Worm (Caenorhabditis elegans) whole organism, L3 larva: ENCODE measurements around the gene gpb-1.

Experiments used
- R02D3.7 ChIP-seq: fragments of 150-350 bp; optimal IDR thresholded peaks from 2 replicates; lab custom pipeline; 2014; ENCODE audit warnings: missing biosample characterization, missing genetic modification characterization
- ZK546.5 ChIP-seq: sonication (generic microtip); optimal IDR thresholded peaks from 2 replicates; lab custom pipeline; 2017; ENCODE audit warnings: missing biosample characterization, missing genetic modification characterization
- aly-2 ChIP-seq: fragments of 150-350 bp; optimal IDR thresholded peaks from 2 replicates; lab custom pipeline; 2014; ENCODE audit warnings: missing biosample characterization, missing genetic modification characterization
- ama-1 ChIP-seq: fragments of 150-350 bp; optimal IDR thresholded peaks from 2 replicates; lab custom pipeline; 2018
- ceh-16 ChIP-seq: sonication (generic microtip); optimal IDR thresholded peaks from 2 replicates; lab custom pipeline; 2017; ENCODE audit warnings: missing biosample characterization, missing genetic modification characterization
- ceh-28 ChIP-seq: fragments of 150-350 bp; optimal IDR thresholded peaks from 2 replicates; lab custom pipeline; 2014; ENCODE audit warnings: missing biosample characterization, missing genetic modification reagents, missing genetic modification characterization
- daf-12 ChIP-seq: fragments of 150-350 bp; optimal IDR thresholded peaks from 2 replicates; lab custom pipeline; 2014; ENCODE audit warnings: missing biosample characterization, missing genetic modification reagents, missing genetic modification characterization
- egl-27 ChIP-seq: sonication (generic microtip); optimal IDR thresholded peaks from 4 replicates; lab custom pipeline; 2017; ENCODE audit warnings: missing biosample characterization, missing genetic modification reagents, missing genetic modification characterization
- elt-2 ChIP-seq: sonication (generic microtip); optimal IDR thresholded peaks from 2 replicates; lab custom pipeline; 2016; ENCODE audit warnings: missing genetic modification reagents, mild to moderate bottlenecking, missing genetic modification characterization, missing compliant biosample characterization
- eor-1 ChIP-seq, 2 experiments: fragments of 150-350 bp; optimal IDR thresholded peaks; 2 replicates each; lab custom pipeline; 2014 to 2018; ENCODE audit warnings: missing biosample characterization in 2 of 2, missing genetic modification characterization in 2 of 2
- fkh-10 ChIP-seq: sonication (generic microtip); optimal IDR thresholded peaks from 2 replicates; lab custom pipeline; 2017; ENCODE audit warnings: missing biosample characterization, missing genetic modification reagents, missing genetic modification characterization
- fkh-2 ChIP-seq: fragments of 150-350 bp; optimal IDR thresholded peaks from 2 replicates; lab custom pipeline; 2014; ENCODE audit warnings: missing biosample characterization, missing genetic modification reagents, missing genetic modification characterization
- hmg-11 ChIP-seq: sonication (generic microtip); optimal IDR thresholded peaks from 2 replicates; lab custom pipeline; 2016; ENCODE audit warnings: missing genetic modification characterization, missing compliant biosample characterization
- jun-1 ChIP-seq: fragments of 150-350 bp; optimal IDR thresholded peaks from 2 replicates; lab custom pipeline; 2014; ENCODE audit warnings: missing biosample characterization, missing genetic modification reagents, missing genetic modification characterization
- lin-15B ChIP-seq: fragments of 150-350 bp; optimal IDR thresholded peaks from 2 replicates; lab custom pipeline; 2014; ENCODE audit warnings: missing biosample characterization, missing genetic modification characterization
- lin-39 ChIP-seq: fragments of 150-350 bp; optimal IDR thresholded peaks from 2 replicates; lab custom pipeline; 2018; ENCODE audit warnings: missing biosample characterization, missing genetic modification reagents, missing genetic modification characterization
- lsy-12 ChIP-seq: sonication (generic microtip); optimal IDR thresholded peaks from 2 replicates; lab custom pipeline; 2016; ENCODE audit warnings: mild to moderate bottlenecking, missing genetic modification characterization, missing compliant biosample characterization
- mdl-1 ChIP-seq: fragments of 150-350 bp; optimal IDR thresholded peaks from 2 replicates; lab custom pipeline; 2014; ENCODE audit warnings: missing biosample characterization, missing genetic modification characterization
- mml-1 ChIP-seq: fragments of 150-350 bp; sonication (generic microtip); optimal IDR thresholded peaks from 3 replicates; lab custom pipeline; 2014; ENCODE audit warnings: missing biosample characterization, missing genetic modification characterization
- nfya-1 ChIP-seq: sonication (generic microtip); optimal IDR thresholded peaks from 2 replicates; lab custom pipeline; 2017; ENCODE audit warnings: missing genetic modification characterization, mild to moderate bottlenecking, missing compliant biosample characterization, antibody characterized with exemption, moderate library complexity; ENCODE audit not compliant: insufficient read depth
- nhr-11 ChIP-seq: fragments of 150-350 bp; optimal IDR thresholded peaks from 2 replicates; lab custom pipeline; 2014; ENCODE audit warnings: missing biosample characterization, missing genetic modification characterization
- nhr-12 ChIP-seq: fragments of 150-350 bp; optimal IDR thresholded peaks from 2 replicates; lab custom pipeline; 2014; ENCODE audit warnings: missing biosample characterization, missing genetic modification characterization
- nhr-23 ChIP-seq: fragments of 150-350 bp; optimal IDR thresholded peaks from 2 replicates; lab custom pipeline; 2014; ENCODE audit warnings: missing biosample characterization, missing genetic modification reagents, missing genetic modification characterization
- nhr-237 ChIP-seq: fragments of 150-350 bp; optimal IDR thresholded peaks from 2 replicates; lab custom pipeline; 2014; ENCODE audit warnings: missing biosample characterization, missing genetic modification characterization
- nhr-25 ChIP-seq: sonication (generic microtip); optimal IDR thresholded peaks from 2 replicates; lab custom pipeline; 2017; ENCODE audit warnings: missing biosample characterization, missing genetic modification characterization
- nhr-28 ChIP-seq: fragments of 150-350 bp; optimal IDR thresholded peaks from 2 replicates; lab custom pipeline; 2014; ENCODE audit warnings: missing biosample characterization, missing genetic modification characterization
- nhr-43 ChIP-seq: sonication (generic microtip); optimal IDR thresholded peaks from 2 replicates; lab custom pipeline; 2016; ENCODE audit warnings: mild to moderate bottlenecking, missing genetic modification characterization, missing compliant biosample characterization; ENCODE audit not compliant: poor library complexity, severe bottlenecking
- nhr-67 ChIP-seq: fragments of 150-350 bp; optimal IDR thresholded peaks from 2 replicates; lab custom pipeline; 2014; ENCODE audit warnings: missing biosample characterization, missing genetic modification characterization
- nhr-76 ChIP-seq: fragments of 150-350 bp; sonication (generic microtip); optimal IDR thresholded peaks from 5 replicates; lab custom pipeline; 2014; ENCODE audit warnings: missing biosample characterization, missing genetic modification characterization
- pha-4 ChIP-seq: fragments of 150-350 bp; optimal IDR thresholded peaks from 2 replicates; lab custom pipeline; 2014; ENCODE audit warnings: missing biosample characterization, missing genetic modification reagents, missing genetic modification characterization
- pqm-1 ChIP-seq: fragments of 150-350 bp; optimal IDR thresholded peaks from 2 replicates; lab custom pipeline; 2017; ENCODE audit warnings: missing biosample characterization, missing genetic modification characterization, inconsistent platforms
- tbx-2 ChIP-seq: sonication (generic microtip); optimal IDR thresholded peaks from 2 replicates; lab custom pipeline; 2016; ENCODE audit warnings: mild to moderate bottlenecking, missing genetic modification characterization, missing compliant biosample characterization
- unc-62 ChIP-seq: fragments of 150-350 bp; sonication (generic microtip); optimal IDR thresholded peaks from 4 replicates; lab custom pipeline; 2014; ENCODE audit warnings: missing biosample characterization, missing genetic modification reagents, missing genetic modification characterization
- zag-1 ChIP-seq: fragments of 150-350 bp; optimal IDR thresholded peaks from 2 replicates; lab custom pipeline; 2014; ENCODE audit warnings: missing biosample characterization, missing genetic modification characterization
- ztf-11 ChIP-seq: fragments of 150-350 bp; optimal IDR thresholded peaks from 2 replicates; lab custom pipeline; 2014; ENCODE audit warnings: missing biosample characterization, missing genetic modification characterization
- ztf-4 ChIP-seq: fragments of 150-350 bp; optimal IDR thresholded peaks from 2 replicates; lab custom pipeline; 2014; ENCODE audit warnings: missing biosample characterization, missing genetic modification characterization

The gpb-1 gene

DNA sequence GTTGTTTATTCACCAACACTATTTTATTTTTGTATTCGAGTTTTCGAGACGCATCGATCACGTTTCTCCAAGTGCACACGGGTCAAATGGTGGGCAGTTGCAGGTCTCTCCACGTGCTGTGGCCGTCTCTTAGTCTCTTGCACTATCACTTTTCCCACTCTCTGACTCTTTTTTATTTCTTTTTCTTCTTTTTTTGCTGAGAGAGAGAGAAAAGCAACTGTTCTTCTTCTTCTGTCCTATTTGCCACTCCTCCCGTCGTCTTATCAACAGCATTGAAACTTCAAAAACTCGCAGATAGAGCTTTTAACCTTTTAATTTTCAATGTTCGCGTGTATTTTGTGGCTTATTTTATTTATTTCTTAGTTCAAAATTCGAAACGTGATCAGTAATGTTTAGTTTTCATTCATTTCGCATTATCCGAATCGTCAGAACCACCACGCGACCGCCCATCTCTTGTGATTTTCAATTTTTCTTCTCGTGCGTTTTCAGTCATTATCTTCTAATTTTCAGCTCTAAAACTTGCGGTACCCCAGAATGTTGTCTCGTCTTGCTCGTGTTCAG, 19.8 kb downstream of the gpb-1 start, which contains the start of gene alh-8 (continued):
- TF ChIP-seq elt-2 (tag; lab: Kevin White, UChicago), result peak; percentile 76
- no peak for TF ChIP-seq ceh-16 (tag; lab: Kevin White, UChicago)
- TF ChIP-seq ztf-4 (tag; lab: Kevin White, UChicago), result no peak
- no peak for TF ChIP-seq nhr-237 (tag; lab: Kevin White, UChicago)
- TF ChIP-seq aly-2 (tag; lab: Kevin White, UChicago), result no peak
- no peak for TF ChIP-seq lsy-12 (tag; lab: Kevin White, UChicago)
- TF ChIP-seq daf-12 (tag; lab: Kevin White, UChicago), result no peak
- no peak for TF ChIP-seq nhr-11
- no peak for TF ChIP-seq nhr-67 (tag; lab: Kevin White, UChicago)
- no peak for TF ChIP-seq eor-1 (tag; optimal IDR thresholded peaks at IDR 0.05; lab: Kevin White, UChicago)
- no peak for TF ChIP-seq nhr-28
- TF ChIP-seq ceh-28 (tag; lab: Kevin White, UChicago), result no peak
- no peak for TF ChIP-seq ztf-11 (tag; lab: Kevin White, UChicago)

DNA sequence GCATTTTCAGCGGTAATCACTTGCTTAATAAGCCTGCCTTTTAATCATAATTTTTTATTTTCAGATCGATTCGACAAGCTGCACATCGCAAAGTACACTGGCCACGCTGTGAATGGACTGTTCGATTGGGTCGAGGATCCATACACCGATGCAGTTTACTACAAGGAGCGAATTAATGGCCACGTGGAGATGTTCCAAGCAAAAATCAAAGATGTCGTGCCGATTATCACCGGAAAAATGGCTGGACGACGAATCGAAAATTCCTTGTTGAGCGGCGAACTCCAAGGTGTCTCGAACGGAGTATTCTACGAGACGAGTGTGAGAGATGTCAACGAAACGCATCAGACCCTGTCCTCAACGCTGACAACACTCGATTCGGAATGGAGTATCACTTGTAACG, 21.0 kb downstream of the gpb-1 start:
- no peak for TF ChIP-seq jun-1 (tag; lab: Kevin White, UChicago)
- TF ChIP-seq R02D3.7 (tag; lab: Kevin White, UChicago), result no peak
- TF ChIP-seq pqm-1 (tag; lab: Kevin White, UChicago), result no peak
- TF ChIP-seq lin-15B (tag; lab: Kevin White, UChicago), result no peak
- TF ChIP-seq nhr-25 (tag; lab: Kevin White, UChicago), result no peak
- TF ChIP-seq zag-1 (tag; lab: Kevin White, UChicago), result no peak
- TF ChIP-seq unc-62 (GFP tag; lab: Kevin White, UChicago), result no peak
- TF ChIP-seq nhr-76 (tag; lab: Kevin White, UChicago), result no peak
- no peak for TF ChIP-seq nhr-67 (tag; lab: Kevin White, UChicago)
- TF ChIP-seq ceh-16 (tag; lab: Kevin White, UChicago), result no peak
- no peak for TF ChIP-seq lsy-12 (tag; lab: Kevin White, UChicago)
- TF ChIP-seq nhr-28, result no peak
- TF ChIP-seq nhr-12 (tag; lab: Kevin White, UChicago), result no peak
- TF ChIP-seq fkh-2 (tag; lab: Kevin White, UChicago), result no peak
- no peak for TF ChIP-seq mdl-1 (tag; lab: Kevin White, UChicago)
- no peak for TF ChIP-seq ZK546.5
- TF ChIP-seq nhr-11, result no peak
- no peak for TF ChIP-seq egl-27 (tag; lab: Kevin White, UChicago)
- TF ChIP-seq mml-1, result no peak

DNA sequence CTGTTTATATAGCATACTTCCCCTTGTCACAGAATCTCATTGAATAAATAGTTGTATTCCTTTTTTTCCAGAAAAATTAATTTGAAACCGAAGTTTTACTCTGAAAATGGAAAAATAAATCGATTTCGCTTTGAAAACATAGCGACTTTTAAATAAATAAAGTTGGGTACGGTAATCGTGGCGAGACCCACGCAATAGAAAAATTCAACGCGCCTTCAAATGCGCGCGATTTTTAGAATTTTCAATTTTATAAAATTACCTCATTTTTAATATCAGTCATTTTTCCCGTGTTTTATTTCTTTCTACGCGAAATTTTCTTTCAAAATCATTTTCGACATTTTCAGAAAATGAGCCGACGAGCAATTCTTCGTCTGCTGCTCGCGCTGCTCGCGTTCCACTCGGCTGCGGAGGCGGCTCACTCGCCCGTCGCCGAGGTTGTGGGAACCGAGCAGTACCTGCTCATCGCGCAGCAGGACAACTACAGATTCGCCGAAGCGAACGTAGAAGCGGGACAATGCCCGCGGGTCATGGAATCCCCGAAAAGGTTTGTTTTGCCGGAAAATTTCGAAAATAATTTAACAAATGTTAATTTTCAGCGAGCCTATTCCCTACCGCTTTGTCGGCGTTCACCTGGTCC, 21.8 kb downstream of the gpb-1 start, which contains the start of gene F13D12.5:
TSS of gene F13D12.5 (plus strand) at position 345 of the 637 bp plus-strand sequence.
- no peak for TF ChIP-seq nhr-23 (tag; lab: Kevin White, UChicago)
- no peak for TF ChIP-seq ceh-28 (tag; lab: Kevin White, UChicago)
- no peak for TF ChIP-seq nfya-1 (tag; lab: Kevin White, UChicago)

DNA sequence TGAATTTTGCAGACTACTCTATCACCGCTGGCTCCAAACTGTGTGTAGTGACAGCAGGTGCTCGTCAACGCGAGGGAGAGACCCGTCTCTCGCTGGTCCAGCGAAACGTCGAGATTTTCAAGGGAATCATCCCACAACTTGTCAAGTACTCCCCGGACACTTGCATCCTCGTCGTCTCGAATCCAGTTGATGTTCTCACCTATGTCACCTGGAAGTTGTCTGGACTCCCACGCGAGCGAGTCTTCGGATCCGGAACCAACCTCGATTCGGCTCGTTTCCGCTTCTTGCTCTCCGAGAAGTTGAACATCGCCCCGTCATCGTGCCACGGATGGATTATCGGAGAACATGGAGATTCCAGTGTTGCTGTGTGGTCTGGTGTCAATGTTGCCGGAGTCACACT, 22.8 kb downstream of the gpb-1 start:
- no peak for TF ChIP-seq nhr-43 (tag; lab: Kevin White, UChicago)
- no peak for TF ChIP-seq lin-39
- no peak for TF ChIP-seq ZK546.5
- no peak for TF ChIP-seq pha-4
- TF ChIP-seq lsy-12 (tag; lab: Kevin White, UChicago), result no peak
- TF ChIP-seq hmg-11 (tag; lab: Kevin White, UChicago), result no peak
- TF ChIP-seq nfya-1 (tag; lab: Kevin White, UChicago), result no peak

- TF ChIP-seq nhr-43 (tag; lab: Kevin White, UChicago), result no peak
- TF ChIP-seq unc-62 (GFP tag; lab: Kevin White, UChicago), result no peak
- no peak for TF ChIP-seq R02D3.7 (tag; lab: Kevin White, UChicago)
- no peak for TF ChIP-seq tbx-2 (tag; lab: Kevin White, UChicago)
- TF ChIP-seq hmg-11 (tag; lab: Kevin White, UChicago), result peak; percentile 26
- TF ChIP-seq lin-39, result peak; percentile 75
- peak; percentile 15 for TF ChIP-seq pha-4
- TF ChIP-seq nhr-237 (tag; lab: Kevin White, UChicago), result no peak
- peak; percentile 20 for TF ChIP-seq lin-15B (tag; lab: Kevin White, UChicago)
- TF ChIP-seq nhr-12 (tag; lab: Kevin White, UChicago), result no peak
- TF ChIP-seq zag-1 (tag; lab: Kevin White, UChicago), result no peak
- TF ChIP-seq fkh-10, result peak; percentile 51
- no peak for TF ChIP-seq aly-2 (tag; lab: Kevin White, UChicago)
- no peak for TF ChIP-seq ama-1 (lab: Kevin White, UChicago)
- peak; percentile 68 for TF ChIP-seq nfya-1 (tag; lab: Kevin White, UChicago)
- TF ChIP-seq nhr-28, result no peak
Observed at ce11 chrII:11724362-11724761, 24.0 kb downstream of the gpb-1 start.
